Worm (Caenorhabditis elegans): Measurements from ENCODE around the gene tatn-1.
A peak's percentile ranks its signal among the peaks of the same experiment; 100 is the strongest.

Gene tatn-1

ce11 chrX:14780176-14780575, 10.6 kb upstream of the tatn-1 start:
- TF ChIP-seq lsy-2 (tag; optimal IDR thresholded peaks at IDR 0.05) (peak in 1 of 2 experiments; percentile 8), lin-14 (GFP tag; optimal IDR thresholded peaks at IDR 0.05) (peak; percentile 54), nhr-85 (tag) (peak; percentile 82), zip-4 (GFP tag; optimal IDR thresholded peaks at IDR 0.05) (no peak), fkh-4 (tag; optimal IDR thresholded peaks at IDR 0.05; ENCODE audit: borderline replicate concordance) (no peak), nhr-71 (tag; optimal IDR thresholded peaks at IDR 0.05) (peak; percentile 61), sox-4 (tag; optimal IDR thresholded peaks at IDR 0.05) (no peak), nhr-76 (tag; optimal IDR thresholded peaks at IDR 0.05) (no peak), nhr-20 (tag; optimal IDR thresholded peaks at IDR 0.05) (peak; percentile 74), nhr-77 (tag; optimal IDR thresholded peaks at IDR 0.05) (no peak), nhr-19 (GFP tag; conservative IDR thresholded peaks at IDR 0.05) (peak; percentile 18; the same call in 1 of the 2 replicates), lin-15B (tag; optimal IDR thresholded peaks at IDR 0.05) (no peak), elt-2 (tag; optimal IDR thresholded peaks at IDR 0.05) (no peak), nhr-47 (tag; optimal IDR thresholded peaks at IDR 0.05) (peak; percentile 20), mab-9 (GFP tag; IDR thresholded peaks at IDR 0.05) (no peak), tlp-1 (tag; optimal IDR thresholded peaks at IDR 0.05) (no peak), skn-1 (tag; optimal IDR thresholded peaks at IDR 0.05) (peak; percentile 18), lin-13 (GFP tag; optimal IDR thresholded peaks at IDR 0.05) (no peak), nhr-12 (tag; optimal IDR thresholded peaks at IDR 0.05) (no peak), lin-35 (GFP tag; optimal IDR thresholded peaks at IDR 0.05) (peak in 1 of 2 experiments; percentile 51), ces-1 (GFP tag; optimal IDR thresholded peaks at IDR 0.05) (no peak), F16B12.6 (tag; optimal IDR thresholded peaks at IDR 0.05) (no peak), unc-86 (tag; optimal IDR thresholded peaks at IDR 0.05) (no peak), elt-3 (tag; optimal IDR thresholded peaks at IDR 0.05) (peak in 2 of 6 experiments; percentile 61 to 78), nhr-90 (tag; optimal IDR thresholded peaks at IDR 0.05; ENCODE audit: poor library complexity) (peak; percentile 37), C04F5.9 (tag; optimal IDR thresholded peaks at IDR 0.05) (no peak), lir-3 (tag; optimal IDR thresholded peaks at IDR 0.05; ENCODE audit: poor library complexity) (no peak), dsc-1 (tag; optimal IDR thresholded peaks at IDR 0.05) (no peak), unc-30 (tag; optimal IDR thresholded peaks at IDR 0.05) (no peak), mdl-1 (tag; optimal IDR thresholded peaks at IDR 0.05) (peak in 1 of 2 experiments; percentile 62), nhr-84 (tag; optimal IDR thresholded peaks at IDR 0.05) (no peak), snu-23 (GFP tag; optimal IDR thresholded peaks at IDR 0.05) (peak; percentile 54), tbx-2 (tag; optimal IDR thresholded peaks at IDR 0.05) (peak; percentile 61), blmp-1 (tag; optimal IDR thresholded peaks at IDR 0.05) (peak; percentile 61), unc-98 (GFP tag; IDR thresholded peaks at IDR 0.05) (no peak), C16A3.4 (tag; optimal IDR thresholded peaks at IDR 0.05) (no peak), nhr-28 (tag; optimal IDR thresholded peaks at IDR 0.05) (no peak), efl-1 (optimal IDR thresholded peaks at IDR 0.05) (no peak), efl-1 (GFP tag; optimal IDR thresholded peaks at IDR 0.05 in 1 of 2) (no peak), rnt-1 (tag; optimal IDR thresholded peaks at IDR 0.05) (no peak), dpl-1 (GFP tag; optimal IDR thresholded peaks at IDR 0.05) (no peak), ceh-88 (GFP tag; IDR thresholded peaks at IDR 0.05) (no peak)

- TF ChIP-seq F16B12.6 (tag; optimal IDR thresholded peaks at IDR 0.05), result no peak
- 0 out of 2 replicates have a peak, but pooled peaks have one; percentile 16 for TF ChIP-seq grh-1 (GFP tag; IDR thresholded peaks at IDR 0.05)
- TF ChIP-seq elt-3 (tag; optimal IDR thresholded peaks at IDR 0.05), result peak in 1 of 6 experiments; percentile 19
- TF ChIP-seq nhr-90 (tag; optimal IDR thresholded peaks at IDR 0.05; ENCODE audit: poor library complexity), result peak; percentile 59
- no peak for TF ChIP-seq jun-1 (tag; optimal IDR thresholded peaks at IDR 0.05)
- TF ChIP-seq tbx-2 (tag; optimal IDR thresholded peaks at IDR 0.05), result peak; percentile 51
- TF ChIP-seq alr-1 (tag; optimal IDR thresholded peaks at IDR 0.05; ENCODE audit: borderline replicate concordance), result no peak
- no peak for TF ChIP-seq unc-86 (tag; optimal IDR thresholded peaks at IDR 0.05)
- TF ChIP-seq sup-37 (GFP tag; optimal IDR thresholded peaks at IDR 0.05), result no peak
- TF ChIP-seq lir-3 (tag; optimal IDR thresholded peaks at IDR 0.05; ENCODE audit: poor library complexity), result no peak
- TF ChIP-seq nhr-19 (GFP tag; conservative IDR thresholded peaks at IDR 0.05), result peak; percentile 38
- no peak for TF ChIP-seq mef-2 (tag; optimal IDR thresholded peaks at IDR 0.05)
- TF ChIP-seq nhr-47 (tag; optimal IDR thresholded peaks at IDR 0.05), result peak; percentile 22
- TF ChIP-seq C04F5.9 (tag; optimal IDR thresholded peaks at IDR 0.05), result no peak
- no peak for TF ChIP-seq skn-1 (tag; optimal IDR thresholded peaks at IDR 0.05)
- TF ChIP-seq hlh-17 (GFP tag; optimal IDR thresholded peaks at IDR 0.05; ENCODE audit: borderline replicate concordance), result no peak
- TF ChIP-seq efl-1 (optimal IDR thresholded peaks at IDR 0.05), result no peak
- TF ChIP-seq efl-1 (GFP tag; optimal IDR thresholded peaks at IDR 0.05 in 1 of 2), result peak in 1 of 2 experiments; percentile 43
- TF ChIP-seq lin-35 (GFP tag; optimal IDR thresholded peaks at IDR 0.05), result peak in 1 of 2 experiments; percentile 7
- peak; percentile 63 for TF ChIP-seq lin-14 (GFP tag; optimal IDR thresholded peaks at IDR 0.05)
- TF ChIP-seq nhr-85 (tag), result peak; percentile 90
- TF ChIP-seq lin-13 (GFP tag; optimal IDR thresholded peaks at IDR 0.05), result no peak
- TF ChIP-seq lin-39 (tag; optimal IDR thresholded peaks at IDR 0.05), result no peak
- no peak for TF ChIP-seq nhr-76 (tag; optimal IDR thresholded peaks at IDR 0.05)
- peak; percentile 34 for TF ChIP-seq snu-23 (GFP tag; optimal IDR thresholded peaks at IDR 0.05)
These were observed 7.2 kb upstream of the tatn-1 start for ce11 chrX:14783434-14784142.

Data from whole organism, L1 larva.